Worm (Caenorhabditis elegans) whole organism, mixed stage, embryonic: ENCODE results near the gene C13A10.1.

Experiments
- M03D4.4 ChIP-seq: sonication (generic microtip); optimal IDR thresholded peaks from 2 replicates; lab custom pipeline; 2017; ENCODE audit warnings: mild to moderate bottlenecking, missing genetic modification characterization, missing compliant biosample characterization
- blmp-1 ChIP-seq: fragments of 150-350 bp; optimal IDR thresholded peaks from 2 replicates; lab custom pipeline; 2014; ENCODE audit warnings: missing biosample characterization, missing genetic modification characterization
- ceh-39 ChIP-seq: fragments of 150-350 bp; optimal IDR thresholded peaks from 2 replicates; lab custom pipeline; 2014; ENCODE audit warnings: missing biosample characterization, missing genetic modification characterization
- ceh-43 ChIP-seq: fragments of 200-800 bp; sonication (Bioruptor generic); optimal IDR thresholded peaks from 2 replicates; lab custom pipeline; 2018; ENCODE audit warnings: mild to moderate bottlenecking, missing genetic modification characterization, moderate library complexity, missing compliant biosample characterization
- ceh-83 ChIP-seq: fragments of 200-800 bp; sonication (Bioruptor generic); optimal IDR thresholded peaks from 2 replicates; lab custom pipeline; 2018; ENCODE audit warnings: mild to moderate bottlenecking, missing genetic modification characterization, missing compliant biosample characterization
- ces-1 ChIP-seq: fragments of 150-350 bp; optimal IDR thresholded peaks from 2 replicates; lab custom pipeline; 2014; ENCODE audit warnings: missing biosample characterization, missing genetic modification reagents, missing genetic modification characterization
- cnd-1 ChIP-seq: fragments of 200-800 bp; sonication (Bioruptor generic); optimal IDR thresholded peaks from 2 replicates; lab custom pipeline; 2018; ENCODE audit warnings: mild to moderate bottlenecking, missing genetic modification characterization, missing compliant biosample characterization
- drap-1 ChIP-seq: fragments of 200-800 bp; sonication (Bioruptor generic); optimal IDR thresholded peaks from 3 replicates; lab custom pipeline; 2018; ENCODE audit warnings: mild to moderate bottlenecking, missing genetic modification characterization, missing compliant biosample characterization
- elt-1 ChIP-seq: sonication (generic microtip); optimal IDR thresholded peaks from 2 replicates; lab custom pipeline; 2017; ENCODE audit warnings: missing genetic modification characterization, mild to moderate bottlenecking, missing compliant biosample characterization, antibody characterized with exemption, moderate library complexity, borderline replicate concordance; ENCODE audit not compliant: insufficient read depth
- elt-3 ChIP-seq: fragments of 150-350 bp; optimal IDR thresholded peaks from 2 replicates; lab custom pipeline; 2014; ENCODE audit warnings: missing biosample characterization, missing genetic modification characterization
- flh-1 ChIP-seq: fragments of 200-800 bp; sonication (Bioruptor generic); optimal IDR thresholded peaks from 2 replicates; lab custom pipeline; 2018; ENCODE audit warnings: mild to moderate bottlenecking, missing genetic modification characterization, moderate library complexity, missing compliant biosample characterization
- ham-2 ChIP-seq: fragments of 200-800 bp; sonication (Bioruptor generic); optimal IDR thresholded peaks from 2 replicates; lab custom pipeline; 2018; ENCODE audit warnings: mild to moderate bottlenecking, missing genetic modification characterization, missing compliant biosample characterization
- hlh-1 ChIP-seq: fragments of 150-350 bp; optimal IDR thresholded peaks from 2 replicates; lab custom pipeline; 2014; ENCODE audit warnings: missing biosample characterization, missing genetic modification reagents, missing genetic modification characterization
- lin-13 ChIP-seq: fragments of 150-350 bp; optimal IDR thresholded peaks from 2 replicates; lab custom pipeline; 2014; ENCODE audit warnings: missing biosample characterization, missing genetic modification characterization
- lin-32 ChIP-seq: fragments of 200-800 bp; sonication (Bioruptor generic); optimal IDR thresholded peaks from 2 replicates; lab custom pipeline; 2018; ENCODE audit warnings: mild to moderate bottlenecking, missing genetic modification characterization, missing compliant biosample characterization
- lsy-2 ChIP-seq: fragments of 150-350 bp; optimal IDR thresholded peaks from 2 replicates; lab custom pipeline; 2014; ENCODE audit warnings: missing biosample characterization, missing genetic modification characterization
- mep-1 ChIP-seq: fragments of 150-350 bp; optimal IDR thresholded peaks from 2 replicates; lab custom pipeline; 2017; ENCODE audit warnings: missing biosample characterization, missing genetic modification reagents, missing genetic modification characterization, inconsistent platforms
- mls-2 ChIP-seq: sonication (generic microtip); optimal IDR thresholded peaks from 2 replicates; lab custom pipeline; 2016; ENCODE audit warnings: mild to moderate bottlenecking, missing genetic modification characterization, moderate library complexity, missing compliant biosample characterization
- nhr-12 ChIP-seq: fragments of 150-350 bp; optimal IDR thresholded peaks from 2 replicates; lab custom pipeline; 2014; ENCODE audit warnings: missing biosample characterization, missing genetic modification characterization
- nhr-2 ChIP-seq: fragments of 150-350 bp; optimal IDR thresholded peaks from 2 replicates; lab custom pipeline; 2014; ENCODE audit warnings: missing biosample characterization, missing genetic modification characterization
- nhr-237 ChIP-seq: fragments of 150-350 bp; optimal IDR thresholded peaks from 2 replicates; lab custom pipeline; 2014; ENCODE audit warnings: missing biosample characterization, missing genetic modification characterization
- nhr-28 ChIP-seq: fragments of 150-350 bp; optimal IDR thresholded peaks from 2 replicates; lab custom pipeline; 2014; ENCODE audit warnings: missing biosample characterization, missing genetic modification characterization
- nhr-76 ChIP-seq: sonication (generic microtip); optimal IDR thresholded peaks from 2 replicates; lab custom pipeline; 2017; ENCODE audit warnings: missing biosample characterization, missing genetic modification characterization
- pha-4 ChIP-seq: fragments of 150-350 bp; optimal IDR thresholded peaks from 2 replicates; lab custom pipeline; 2018; ENCODE audit warnings: missing biosample characterization, missing genetic modification reagents, missing genetic modification characterization
- sem-2 ChIP-seq: fragments of 200-800 bp; sonication (Bioruptor generic); optimal IDR thresholded peaks from 2 replicates; lab custom pipeline; 2018; ENCODE audit warnings: mild to moderate bottlenecking, missing genetic modification characterization, missing compliant biosample characterization
- snpc-4 ChIP-seq: fragments of 150-350 bp; optimal IDR thresholded peaks from 2 replicates; lab custom pipeline; 2014; ENCODE audit warnings: missing biosample characterization, missing genetic modification characterization
- sptf-1 ChIP-seq: sonication (generic microtip); optimal IDR thresholded peaks from 2 replicates; lab custom pipeline; 2017; ENCODE audit warnings: mild to moderate bottlenecking, missing genetic modification characterization, moderate library complexity, missing compliant biosample characterization
- tbx-8 ChIP-seq: fragments of 200-800 bp; sonication (Bioruptor generic); optimal IDR thresholded peaks from 2 replicates; lab custom pipeline; 2018; ENCODE audit warnings: mild to moderate bottlenecking, missing genetic modification characterization, moderate library complexity, missing compliant biosample characterization
- unc-120 ChIP-seq: sonication (generic microtip); optimal IDR thresholded peaks from 2 replicates; lab custom pipeline; 2017; ENCODE audit warnings: missing genetic modification characterization, missing compliant biosample characterization; ENCODE audit not compliant: poor library complexity, severe bottlenecking
- unc-39 ChIP-seq: fragments of 150-350 bp; optimal IDR thresholded peaks from 2 replicates; lab custom pipeline; 2014; ENCODE audit warnings: missing biosample characterization, missing genetic modification characterization
- unc-62 ChIP-seq: fragments of 150-350 bp; optimal IDR thresholded peaks from 2 replicates; lab custom pipeline; 2014; ENCODE audit warnings: missing biosample characterization, missing genetic modification reagents, missing genetic modification characterization
- zip-8 ChIP-seq: fragments of 150-350 bp; optimal IDR thresholded peaks from 2 replicates; lab custom pipeline; 2014; ENCODE audit warnings: missing biosample characterization, missing genetic modification characterization
- ztf-11 ChIP-seq: fragments of 150-350 bp; optimal IDR thresholded peaks from 2 replicates; lab custom pipeline; 2014; ENCODE audit warnings: missing biosample characterization, missing genetic modification characterization

The C13A10.1 gene

ce11 chrII:1374889-1375288 is 19.4 kb upstream of the C13A10.1 start, which contains the start of gene rog-1:
TSS of gene rog-1 (minus strand) at chrII:1374989.
- TF ChIP-seq nhr-76 (tag; lab: Kevin White, UChicago) (no peak), lin-32 (GFP tag; lab: Kevin White, UChicago) (no peak), ceh-43 (GFP tag; lab: Kevin White, UChicago) (no peak), sem-2 (GFP tag; lab: Kevin White, UChicago) (no peak), hlh-1 (tag; lab: Kevin White, UChicago) (no peak), ceh-39 (tag; lab: Kevin White, UChicago) (no peak), lin-13 (no peak), elt-1 (tag; lab: Kevin White, UChicago) (no peak), mls-2 (tag; lab: Kevin White, UChicago) (no peak)

- no peak for TF ChIP-seq nhr-28 (tag; lab: Kevin White, UChicago)
Measured at ce11 chrII:1374486-1374885, 19.0 kb upstream of the C13A10.1 start.

DNA sequence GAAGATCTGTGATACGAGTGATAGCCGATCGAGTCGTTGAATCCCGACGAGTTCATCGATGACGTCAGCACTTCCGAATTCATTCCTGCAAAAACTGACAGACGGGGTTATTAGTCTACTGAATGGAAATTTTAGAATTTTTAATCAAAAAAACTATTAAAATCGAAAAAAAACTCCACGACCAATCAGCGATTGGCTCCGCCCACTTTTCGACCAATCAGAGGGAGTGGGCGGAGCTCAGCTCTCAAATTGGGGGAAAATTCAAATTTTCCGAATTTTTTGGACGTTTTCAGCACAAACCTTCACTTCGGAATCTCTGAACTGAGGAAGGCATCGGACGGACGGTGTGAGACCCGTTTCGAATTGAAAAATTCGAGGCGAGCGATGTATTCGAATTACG is 17.5 kb upstream of the C13A10.1 start:
- TF ChIP-seq M03D4.4 (no peak), cnd-1 (tag; lab: Kevin White, UChicago) (no peak), lin-13 (no peak), nhr-2 (no peak), ham-2 (GFP tag; lab: Kevin White, UChicago) (no peak), zip-8 (tag; lab: Kevin White, UChicago) (no peak), blmp-1 (tag; lab: Kevin White, UChicago) (no peak), lsy-2 (tag; lab: Kevin White, UChicago) (no peak), ztf-11 (no peak), nhr-12 (tag; lab: Kevin White, UChicago) (no peak), nhr-28 (tag; lab: Kevin White, UChicago) (no peak), pha-4 (tag; lab: Kevin White, UChicago) (no peak), unc-39 (tag; lab: Kevin White, UChicago) (no peak), nhr-76 (tag; lab: Kevin White, UChicago) (no peak), mep-1 (tag; lab: Kevin White, UChicago) (no peak)

DNA sequence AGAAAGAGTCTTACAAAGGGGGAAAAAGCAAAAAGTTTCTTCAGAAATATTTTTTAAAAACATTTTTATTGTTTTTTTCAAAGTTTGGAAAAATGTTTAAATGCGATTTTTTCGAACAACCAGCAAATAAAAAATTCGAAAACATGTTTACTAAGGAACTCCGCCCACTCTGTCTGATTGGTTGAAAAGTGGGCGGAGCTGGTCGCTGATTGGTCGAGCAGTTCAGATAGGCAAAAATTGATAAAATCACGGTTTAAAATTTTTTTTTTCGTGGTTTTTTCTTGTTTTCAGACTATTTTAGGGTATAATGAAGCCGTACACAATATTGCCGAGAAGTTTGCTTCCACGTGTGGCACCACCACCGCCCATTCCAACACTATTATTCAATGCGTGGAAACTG is 16.7 kb upstream of the C13A10.1 start:
- TF ChIP-seq nhr-2 (no peak), cnd-1 (tag; lab: Kevin White, UChicago) (no peak), lin-13 (no peak), lsy-2 (tag; lab: Kevin White, UChicago) (no peak), hlh-1 (tag; lab: Kevin White, UChicago) (no peak), nhr-28 (tag; lab: Kevin White, UChicago) (no peak), M03D4.4 (no peak), nhr-76 (tag; lab: Kevin White, UChicago) (no peak), snpc-4 (no peak), lin-32 (GFP tag; lab: Kevin White, UChicago) (no peak)

DNA sequence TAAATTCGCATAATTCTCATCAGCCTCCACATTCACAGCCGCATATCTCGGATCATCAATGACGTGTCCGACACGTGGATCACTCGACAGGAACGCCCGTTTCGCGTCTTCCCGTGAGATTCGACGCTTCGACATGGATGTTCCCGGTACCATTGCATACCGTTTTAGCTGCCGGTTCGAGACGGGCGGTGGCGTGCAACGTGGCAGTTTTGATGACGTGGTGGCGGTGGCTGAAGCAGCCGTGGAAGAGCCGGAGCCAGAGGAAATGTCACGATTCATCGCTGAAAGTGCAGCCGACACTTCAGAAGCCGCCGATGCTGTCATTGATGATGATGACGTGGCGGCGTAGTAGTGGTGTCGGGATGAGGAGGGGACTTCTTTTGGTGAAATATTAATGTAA is 16.1 kb upstream of the C13A10.1 start:
- TF ChIP-seq blmp-1 (tag; lab: Kevin White, UChicago) (no peak), unc-120 (tag; lab: Kevin White, UChicago) (no peak), lin-13 (no peak), hlh-1 (tag; lab: Kevin White, UChicago) (no peak), snpc-4 (no peak), ham-2 (GFP tag; lab: Kevin White, UChicago) (no peak), lin-32 (GFP tag; lab: Kevin White, UChicago) (no peak), lsy-2 (tag; lab: Kevin White, UChicago) (no peak), nhr-12 (tag; lab: Kevin White, UChicago) (no peak), mep-1 (tag; lab: Kevin White, UChicago) (no peak), unc-62 (GFP tag; lab: Kevin White, UChicago) (no peak), elt-1 (tag; lab: Kevin White, UChicago) (no peak), ces-1 (GFP tag; lab: Kevin White, UChicago) (no peak), ztf-11 (no peak), mls-2 (tag; lab: Kevin White, UChicago) (no peak), flh-1 (no peak), M03D4.4 (no peak), elt-3 (no peak)
- TF ChIP-seq, all 35 proteins: peak for 0

DNA sequence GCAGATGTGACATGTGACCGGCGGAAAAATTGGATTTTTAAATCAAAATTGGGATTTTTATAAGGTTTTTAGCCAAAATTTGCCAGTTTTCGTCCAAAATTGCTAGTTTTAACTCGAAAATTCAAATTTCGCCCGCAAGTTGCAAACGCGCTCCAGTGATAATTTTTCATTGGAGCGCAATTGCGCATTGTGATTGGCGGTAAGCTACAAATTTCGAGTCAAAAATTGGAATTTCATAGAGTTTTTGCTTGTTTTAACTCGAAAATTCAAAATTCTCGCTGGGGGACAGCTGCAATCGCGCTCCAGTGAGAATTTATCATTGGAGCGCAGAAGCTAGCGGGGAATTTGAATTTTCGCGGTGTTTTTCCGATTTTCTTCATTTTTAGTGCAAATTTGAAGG is 13.9 kb upstream of the C13A10.1 start:
- no peak for TF ChIP-seq drap-1 (GFP tag; lab: Kevin White, UChicago)
- TF ChIP-seq lin-32 (GFP tag; lab: Kevin White, UChicago), result no peak
- no peak for TF ChIP-seq tbx-8 (GFP tag; lab: Kevin White, UChicago)
- TF ChIP-seq ceh-83 (GFP tag; lab: Kevin White, UChicago), result no peak
- no peak for TF ChIP-seq ceh-43 (GFP tag; lab: Kevin White, UChicago)
- no peak for TF ChIP-seq nhr-237 (tag; lab: Kevin White, UChicago)
- TF ChIP-seq ces-1 (GFP tag; lab: Kevin White, UChicago), result no peak
- TF ChIP-seq sptf-1, result no peak
- TF ChIP-seq ceh-39 (tag; lab: Kevin White, UChicago), result no peak
- TF ChIP-seq zip-8 (tag; lab: Kevin White, UChicago), result no peak
- no peak for TF ChIP-seq ztf-11
